Fruit fly (Drosophila melanogaster) whole organism, larva: ENCODE measurements around the gene dtr.
A peak's percentile ranks its signal among the peaks of the same experiment; 100 is the strongest.

ENCODE experiments used
- noc ChIP-seq: fragments of 200-800 bp; sonication (Bioruptor generic); optimal IDR thresholded peaks from 3 replicates; lab custom pipeline; 2019; ENCODE audit warnings: missing biosample characterization, mild to moderate bottlenecking, missing genetic modification characterization, moderate library complexity

Gene dtr

dm6 chr2L:21360916-21361315 is at the start of gene dtr:
Gene dtr (plus strand): TSS chr2L:21361216.
- no peak for TF ChIP-seq noc (tag; lab: Kevin White, UChicago)

- no peak for TF ChIP-seq noc (tag; lab: Kevin White, UChicago)
Measured at dm6 chr2L:21312831-21313437, 48.1 kb upstream of the dtr start.

- TF ChIP-seq noc (tag; lab: Kevin White, UChicago) = peak; percentile 12
Measured at dm6 chr2L:21313909-21314400, 47.1 kb upstream of the dtr start, which contains the start of gene CG46314. Gene CG46314 (plus strand): TSS chr2L:21314360.

DNA sequence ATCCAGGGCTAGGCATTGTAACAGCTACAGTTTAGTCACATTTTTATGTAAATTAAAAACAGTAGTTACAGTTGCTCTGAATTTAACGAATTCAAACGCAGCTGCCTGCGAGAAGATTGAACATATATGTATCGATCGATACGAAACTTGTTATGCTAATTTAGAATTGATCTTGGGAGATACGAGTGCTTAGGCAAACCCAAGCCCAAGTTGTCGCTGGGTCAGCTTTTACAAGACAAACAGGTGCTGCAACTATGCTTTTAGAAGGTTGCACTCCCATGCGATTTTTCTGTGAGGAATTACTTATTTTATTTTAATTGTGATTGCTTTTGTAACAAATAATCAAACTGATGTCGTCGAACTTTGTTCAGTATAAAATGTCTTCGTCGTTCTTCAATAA is 44.3 kb upstream of the dtr start:
- no peak for TF ChIP-seq noc (tag; lab: Kevin White, UChicago)

dm6 chr2L:21322161-21322560 is 38.9 kb upstream of the dtr start:
- no peak for TF ChIP-seq noc (tag; lab: Kevin White, UChicago)

DNA sequence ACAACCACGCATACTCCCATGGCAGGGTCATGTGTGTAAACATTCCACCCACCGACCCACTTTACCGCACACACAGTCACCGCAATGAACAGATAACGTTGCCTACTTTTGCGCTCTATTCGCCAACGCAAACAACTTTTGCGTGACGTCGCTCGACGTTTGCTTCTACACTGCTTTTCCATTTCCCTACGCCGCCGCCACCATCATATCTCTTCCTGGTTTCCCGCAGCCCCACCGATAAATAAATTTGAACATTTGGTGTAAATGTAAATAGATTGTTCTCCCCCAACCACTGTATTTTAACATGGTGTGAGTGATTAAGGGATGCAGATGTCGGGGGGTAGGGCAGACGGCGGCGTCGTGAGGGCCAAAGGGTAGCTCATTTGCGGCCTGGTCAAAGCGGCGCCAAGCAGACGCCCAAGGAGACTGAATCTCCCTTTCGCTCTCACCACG is 36.6 kb upstream of the dtr start:
- no peak for TF ChIP-seq noc (tag; lab: Kevin White, UChicago)

- TF ChIP-seq noc (tag; lab: Kevin White, UChicago) = no peak
Measured at dm6 chr2L:21329353-21329752, 31.7 kb upstream of the dtr start.

dm6 chr2L:21330823-21331222 is 30.2 kb upstream of the dtr start:
- no peak for TF ChIP-seq noc (tag; lab: Kevin White, UChicago)

- no peak for TF ChIP-seq noc (tag; lab: Kevin White, UChicago)
Measured at dm6 chr2L:21331502-21331901, 29.5 kb upstream of the dtr start, which contains the start of gene dimm. Gene dimm (plus strand): TSS chr2L:21331756.

- no peak for TF ChIP-seq noc (tag; lab: Kevin White, UChicago)
Measured at dm6 chr2L:21341706-21342105, 19.3 kb upstream of the dtr start.

dm6 chr2L:21344203-21344753 is 16.7 kb upstream of the dtr start, which contains the start of gene Tsp39D:
Gene Tsp39D (plus strand): TSS chr2L:21344607.
- no peak for TF ChIP-seq noc (tag; lab: Kevin White, UChicago)

- TF ChIP-seq noc (tag; lab: Kevin White, UChicago) = peak; percentile 90
Measured at dm6 chr2L:21367296-21367695, 6.3 kb downstream of the dtr start.

- no peak for TF ChIP-seq noc (tag; lab: Kevin White, UChicago)
Measured at dm6 chr2L:21369606-21370005, 8.6 kb downstream of the dtr start, which contains the start of gene Gr39b. Gene Gr39b (minus strand): TSS chr2L:21369706.

DNA sequence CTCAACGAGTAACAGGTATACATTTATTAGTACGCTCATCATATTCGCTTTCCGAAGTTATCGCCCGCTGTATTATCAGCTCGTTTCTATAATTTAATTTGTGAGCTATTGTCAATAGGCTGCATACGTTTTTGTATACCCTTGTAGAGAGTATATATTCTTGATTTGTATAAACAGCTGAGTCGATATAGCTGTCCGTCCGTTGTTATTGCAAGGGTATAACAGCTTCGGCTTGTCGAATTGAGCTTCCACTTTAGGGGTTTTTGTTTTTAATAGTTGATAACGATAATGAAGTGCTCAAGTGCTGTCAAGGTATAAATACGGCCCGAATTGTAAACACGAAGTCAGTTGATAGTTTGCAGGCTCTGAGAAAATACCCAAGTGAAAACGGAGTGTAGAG is 9.9 kb downstream of the dtr start, which contains the start of gene CG8665:
CG8665 (plus strand) TSS at position 342 of the 400 bp plus-strand sequence.
- peak; percentile 93 for TF ChIP-seq noc (tag; lab: Kevin White, UChicago)

dm6 chr2L:21377984-21378383 is 17.0 kb downstream of the dtr start:
- no peak for TF ChIP-seq noc (tag; lab: Kevin White, UChicago)

dm6 chr2L:21379790-21380349 is 18.9 kb downstream of the dtr start, which contains the start of gene nrv3:
Gene nrv3 (plus strand): TSS chr2L:21380000.
- TF ChIP-seq noc (tag; lab: Kevin White, UChicago) = no peak
